Worm (Caenorhabditis elegans) whole organism, midembryonic: ENCODE measurements around the gene B0432.10.

Experiments
- T22C8.4 ChIP-seq: fragments of 200-800 bp; sonication (Bioruptor generic); IDR thresholded peaks from 2 replicates; pipeline ENCODE4 v1.3.6; 2022; ENCODE audit warnings: missing genetic modification characterization, missing compliant biosample characterization
- flt-1 ChIP-seq: fragments of 200-800 bp; sonication (Bioruptor generic); IDR thresholded peaks from 2 replicates; pipeline ENCODE4 v1.3.6; 2022; ENCODE audit warnings: missing genetic modification characterization, missing compliant biosample characterization
- ref-1 ChIP-seq: fragments of 200-800 bp; sonication (Bioruptor generic); conservative IDR thresholded peaks from 2 replicates; pipeline ENCODE4 v1.3.6; 2022; ENCODE audit warnings: missing genetic modification reagents, missing genetic modification characterization, missing compliant biosample characterization
- ztf-23 ChIP-seq: fragments of 200-800 bp; sonication (Bioruptor generic); IDR thresholded peaks from 2 replicates; pipeline ENCODE4 v1.3.6; 2022; ENCODE audit warnings: missing genetic modification reagents, missing genetic modification characterization, missing compliant biosample characterization

DNA sequence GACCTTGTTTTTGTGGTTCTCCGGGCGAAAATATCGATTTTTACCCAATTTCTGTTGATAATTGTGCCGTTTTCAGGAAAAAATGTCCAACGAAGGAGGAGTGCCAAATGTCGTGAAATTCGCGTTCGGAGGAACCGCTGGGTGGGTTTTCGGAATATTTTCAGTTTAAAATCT lies 363 bp upstream of the B0432.10 start, which contains the start of gene misc-1:
- TF ChIP-seq ref-1, result no peak
- no peak for TF ChIP-seq flt-1 (GFP tag; lab: Robert Waterston, UW)
- no peak for TF ChIP-seq ztf-23 (GFP tag; lab: Robert Waterston, UW)
- TF ChIP-seq T22C8.4 (GFP tag; lab: Robert Waterston, UW), result 0 out of 2 replicates have a peak, but pooled peaks have one; percentile 20
